Fruit fly (Drosophila melanogaster): ENCODE data around the gene CG8031.
A peak's percentile ranks its signal among the peaks of the same experiment; 100 is the strongest.

CG8031 gene

DNA sequence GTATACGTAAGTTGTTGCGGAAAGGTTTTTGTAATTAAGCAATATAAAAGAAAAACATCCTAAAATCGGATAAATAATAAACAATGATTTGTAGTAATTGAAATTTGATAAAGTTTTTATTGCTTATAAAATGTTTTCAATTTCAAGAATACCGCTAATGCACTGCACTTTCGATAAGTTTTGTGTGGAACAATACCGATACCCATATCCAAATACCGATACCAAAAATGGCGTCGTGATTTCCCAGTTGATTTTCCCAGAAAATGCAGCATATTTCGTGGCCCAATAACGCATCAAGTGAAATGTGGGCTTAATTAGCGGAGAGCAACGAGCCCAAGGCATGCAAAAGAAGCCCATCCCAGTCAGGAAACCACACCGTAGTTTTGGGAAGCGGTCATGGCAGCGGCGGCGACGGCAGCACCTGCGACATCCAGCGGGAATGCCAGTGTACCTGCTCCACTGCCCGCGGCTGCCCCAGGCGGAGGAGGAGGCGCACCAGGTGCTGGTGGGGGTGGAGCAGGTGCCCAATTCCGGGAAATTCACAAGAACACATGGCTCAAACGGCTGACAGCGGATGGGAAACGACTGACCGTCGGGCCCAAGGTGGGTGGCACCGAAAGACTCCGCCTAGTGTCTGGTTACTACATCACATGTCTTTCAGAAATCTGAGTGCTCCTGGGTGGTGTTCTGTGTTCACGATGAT lies 25.1 kb downstream of the CG8031 start, which contains the start of gene CG31342 (continued):
- TF ChIP-seq CG9609 (GFP tag; optimal IDR thresholded peaks at IDR 0.05) (no peak), CG17802 (tag; optimal IDR thresholded peaks at IDR 0.05) (peak; percentile 98), en (GFP tag; optimal IDR thresholded peaks at IDR 0.05) (no peak), Stat92E (GFP tag; optimal IDR thresholded peaks at IDR 0.05) (peak in 1 of 3 experiments; percentile 86), Hsf (GFP tag; optimal IDR thresholded peaks at IDR 0.05) (no peak), CG5953 (GFP tag; IDR thresholded peaks at IDR 0.05) (no peak), sr (GFP tag; IDR thresholded peaks at IDR 0.05) (0 out of 3 replicates have a peak, but pooled peaks have one; percentile 21), Myb (GFP tag; optimal IDR thresholded peaks at IDR 0.05) (no peak), cwo (GFP tag; optimal IDR thresholded peaks at IDR 0.05) (no peak), ttk (GFP tag; IDR thresholded peaks at IDR 0.05) (no peak), CG1647 (GFP tag; optimal IDR thresholded peaks at IDR 0.05) (no peak), sim (GFP tag; IDR thresholded peaks at IDR 0.05) (no peak), CG5245 (GFP tag; optimal IDR thresholded peaks at IDR 0.05) (no peak), Hmx (GFP tag; optimal IDR thresholded peaks at IDR 0.05) (no peak), Adf1 (GFP tag; IDR thresholded peaks at IDR 0.05) (no peak), CG8478 (optimal IDR thresholded peaks at IDR 0.05) (no peak), CG14965 (GFP tag; optimal IDR thresholded peaks at IDR 0.05; ENCODE audit: borderline replicate concordance) (no peak), CG11093 (GFP tag; IDR thresholded peaks at IDR 0.05) (no peak), BEAF-32 (GFP tag; optimal IDR thresholded peaks at IDR 0.05) (peak; percentile 76), CG17912 (GFP tag; optimal IDR thresholded peaks at IDR 0.05) (no peak), Dref (GFP tag; IDR thresholded peaks at IDR 0.05) (peak; percentile 70), CG16779 (GFP tag; IDR thresholded peaks at IDR 0.05) (no peak), mam (GFP tag; optimal IDR thresholded peaks at IDR 0.05) (no peak), Kr (GFP tag; optimal IDR thresholded peaks at IDR 0.05) (no peak), CG34376 (GFP tag; optimal IDR thresholded peaks at IDR 0.05) (peak; percentile 38), CG2875 (GFP tag; optimal IDR thresholded peaks at IDR 0.05) (no peak), CG8924 (tag; optimal IDR thresholded peaks at IDR 0.05) (peak; percentile 59), CG1602 (GFP tag; optimal IDR thresholded peaks at IDR 0.05) (no peak), lola (GFP tag; optimal IDR thresholded peaks at IDR 0.05) (peak in 1 of 3 experiments; percentile 58), CG6272 (GFP tag; IDR thresholded peaks at IDR 0.05) (no peak), lmd (GFP tag; IDR thresholded peaks at IDR 0.05) (no peak), CG31388 (GFP tag; optimal IDR thresholded peaks at IDR 0.05) (no peak), H2.0 (GFP tag; IDR thresholded peaks at IDR 0.05) (no peak), Six4 (GFP tag; optimal IDR thresholded peaks at IDR 0.05) (peak; percentile 61), Oaz (GFP tag; IDR thresholded peaks at IDR 0.05) (no peak), TFAM (GFP tag; optimal IDR thresholded peaks at IDR 0.05) (no peak), CG4820 (GFP tag; optimal IDR thresholded peaks at IDR 0.05) (no peak), CG6689 (GFP tag; IDR thresholded peaks at IDR 0.05) (no peak; the same call in 1 of the 2 replicates), bab2 (GFP tag; optimal IDR thresholded peaks at IDR 0.05) (no peak), CG8765 (GFP tag; IDR thresholded peaks at IDR 0.05) (no peak), tgo (GFP tag; IDR thresholded peaks at IDR 0.05) (no peak), h (optimal IDR thresholded peaks at IDR 0.05) (no peak), hkb (optimal IDR thresholded peaks at IDR 0.05) (no peak), hkb (GFP tag; IDR thresholded peaks at IDR 0.05) (peak; percentile 40; the same call in 1 of the 2 replicates), da (GFP tag; optimal IDR thresholded peaks at IDR 0.05) (peak; percentile 7), CG42726 (GFP tag; IDR thresholded peaks at IDR 0.05; ENCODE audit: partially characterized antibody) (no peak), CG17359 (tag; optimal IDR thresholded peaks at IDR 0.05) (peak; percentile 55), CG7357 (GFP tag; IDR thresholded peaks at IDR 0.05) (no peak), ssp (GFP tag; IDR thresholded peaks at IDR 0.05) (peak; percentile 66), Abd-B (GFP tag; optimal IDR thresholded peaks at IDR 0.05) (no peak), Ada2b (GFP tag; IDR thresholded peaks at IDR 0.05) (no peak), CG11456 (GFP tag; IDR thresholded peaks at IDR 0.05) (no peak)
